Worm (Caenorhabditis elegans): Measurements from ENCODE around the gene nstp-2.
"Not testable (repeated sequence)": the region's sequence is repeated elsewhere in the genome, so short reads cannot be mapped to it uniquely, and the experiment has no call there.

nstp-2 gene

ce11 chrIV:6606587-6606986 is 599 bp upstream of the nstp-2 start:
- TF ChIP-seq T22C8.4 (GFP tag; IDR thresholded peaks at IDR 0.05): no peak
- TF ChIP-seq cog-1 (tag; optimal IDR thresholded peaks at IDR 0.05): no peak
- TF ChIP-seq med-1 (GFP tag; optimal IDR thresholded peaks at IDR 0.05; ENCODE audit: insufficient read depth): no peak
- TF ChIP-seq flt-1 (GFP tag; IDR thresholded peaks at IDR 0.05): no peak
- TF ChIP-seq ztf-29 (GFP tag; IDR thresholded peaks at IDR 0.05): no peak
- no peak for TF ChIP-seq ztf-23 (GFP tag; IDR thresholded peaks at IDR 0.05)

DNA sequence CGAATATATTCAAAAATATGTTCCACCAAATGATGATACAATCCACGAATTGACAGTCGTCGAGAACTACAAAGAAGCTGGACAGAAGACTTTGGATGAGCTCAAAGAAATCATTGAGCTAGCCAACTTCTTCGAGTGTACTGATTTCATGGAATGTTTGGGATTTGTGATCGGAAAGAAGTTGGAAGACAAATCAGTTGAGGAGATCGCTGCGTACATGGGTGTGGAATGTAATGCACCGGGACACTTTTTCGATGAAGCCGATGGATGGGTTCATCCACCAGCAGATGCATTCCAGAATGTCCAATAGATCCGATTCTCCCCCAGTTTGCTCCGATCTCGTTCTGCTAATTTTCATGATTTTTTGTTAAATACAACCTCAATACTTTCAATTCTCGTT is 2.4 kb downstream of the nstp-2 start:
- TF ChIP-seq T22C8.4 (GFP tag; IDR thresholded peaks at IDR 0.05): no peak
- TF ChIP-seq tab-1 (GFP tag; IDR thresholded peaks at IDR 0.05): no peak
- TF ChIP-seq klf-2 (GFP tag; conservative IDR thresholded peaks at IDR 0.05): no peak
- no peak for TF ChIP-seq ztf-23 (GFP tag; IDR thresholded peaks at IDR 0.05)
- TF ChIP-seq ztf-29 (GFP tag; IDR thresholded peaks at IDR 0.05): no peak
- no peak for TF ChIP-seq flt-1 (GFP tag; IDR thresholded peaks at IDR 0.05)
- no peak for TF ChIP-seq ref-1 (GFP tag; conservative IDR thresholded peaks at IDR 0.05)
- TF ChIP-seq cog-1 (tag; optimal IDR thresholded peaks at IDR 0.05): no peak
- TF ChIP-seq med-1 (GFP tag; optimal IDR thresholded peaks at IDR 0.05; ENCODE audit: insufficient read depth): no peak

- no peak for TF ChIP-seq klf-2 (GFP tag; conservative IDR thresholded peaks at IDR 0.05)
- no peak for TF ChIP-seq med-1 (GFP tag; optimal IDR thresholded peaks at IDR 0.05; ENCODE audit: insufficient read depth)
- no peak for TF ChIP-seq cog-1 (tag; optimal IDR thresholded peaks at IDR 0.05)
- TF ChIP-seq ztf-23 (GFP tag; IDR thresholded peaks at IDR 0.05): no peak
- no peak for TF ChIP-seq T22C8.4 (GFP tag; IDR thresholded peaks at IDR 0.05)
- TF ChIP-seq tab-1 (GFP tag; IDR thresholded peaks at IDR 0.05): no peak
- TF ChIP-seq ref-1 (GFP tag; conservative IDR thresholded peaks at IDR 0.05): no peak
- no peak for TF ChIP-seq ztf-29 (GFP tag; IDR thresholded peaks at IDR 0.05)
- TF ChIP-seq flt-1 (GFP tag; IDR thresholded peaks at IDR 0.05): no peak
Measured at ce11 chrIV:6602376-6602775, 3.6 kb downstream of the nstp-2 start, which contains the start of gene F15B10.3. F15B10.3 (plus strand) TSS chrIV:6602676.

ce11 chrIV:6601213-6601724 is 4.7 kb downstream of the nstp-2 start, which contains the start of gene sup-36:
sup-36 (plus strand) TSS chrIV:6601674.
- TF ChIP-seq T22C8.4 (GFP tag; IDR thresholded peaks at IDR 0.05): peak; percentile 49
- no peak for TF ChIP-seq tab-1 (GFP tag; IDR thresholded peaks at IDR 0.05)

DNA sequence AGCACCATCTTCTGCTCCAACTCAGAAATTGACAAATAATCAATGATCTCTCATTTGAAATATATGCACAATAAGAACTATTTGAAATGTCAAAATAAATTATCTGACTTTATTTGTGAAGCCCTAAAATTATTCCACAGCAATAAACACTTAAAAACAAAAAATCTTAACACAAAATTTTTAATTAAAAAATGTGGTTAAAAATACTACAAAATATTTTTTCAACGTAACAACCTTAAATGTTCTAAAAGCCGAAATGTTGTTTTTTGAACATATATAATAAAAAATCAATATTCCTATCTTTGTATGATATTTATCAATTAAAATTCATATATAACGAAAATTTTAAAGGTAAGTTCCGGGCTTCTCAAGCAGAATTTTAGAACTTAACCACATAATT is 6.5 kb downstream of the nstp-2 start, which contains the start of gene F38A5.8:
F38A5.8 (plus strand) TSS at position 301 of the 400 bp plus-strand sequence.
- TF ChIP-seq med-1 (GFP tag; optimal IDR thresholded peaks at IDR 0.05; ENCODE audit: insufficient read depth): no peak

- TF ChIP-seq T22C8.4 (GFP tag; IDR thresholded peaks at IDR 0.05); cog-1 (tag; optimal IDR thresholded peaks at IDR 0.05); flt-1 (GFP tag; IDR thresholded peaks at IDR 0.05): not testable (repeated sequence)
Measured at ce11 chrIV:6598740-6599139, 7.2 kb downstream of the nstp-2 start, which contains the start of gene nspb-5. nspb-5 (plus strand) TSS chrIV:6599040.

ce11 chrIV:6597918-6598317 is 8.1 kb downstream of the nstp-2 start, which contains the start of gene nspb-4:
nspb-4 (plus strand) TSS chrIV:6598218.
- not testable (repeated sequence) for TF ChIP-seq tab-1, ztf-29, flt-1 (GFP tag; IDR thresholded peaks at IDR 0.05)

- TF ChIP-seq flt-1 (GFP tag; IDR thresholded peaks at IDR 0.05) (no peak), klf-2 (GFP tag; conservative IDR thresholded peaks at IDR 0.05) (no peak), ztf-29 (GFP tag; IDR thresholded peaks at IDR 0.05) (no peak), tab-1 (GFP tag; IDR thresholded peaks at IDR 0.05) (no peak), ref-1 (GFP tag; conservative IDR thresholded peaks at IDR 0.05) (no peak), T22C8.4 (GFP tag; IDR thresholded peaks at IDR 0.05) (no peak), cog-1 (tag; optimal IDR thresholded peaks at IDR 0.05) (no peak)
Measured at ce11 chrIV:6597298-6597697, 8.7 kb downstream of the nstp-2 start, which contains the start of gene F38A5.6. F38A5.6 (minus strand) TSS chrIV:6597398.

- TF ChIP-seq ztf-23 (GFP tag; IDR thresholded peaks at IDR 0.05) (no peak), tab-1 (GFP tag; IDR thresholded peaks at IDR 0.05) (no peak), cog-1 (tag; optimal IDR thresholded peaks at IDR 0.05) (no peak), ref-1 (GFP tag; conservative IDR thresholded peaks at IDR 0.05) (no peak), ztf-29 (GFP tag; IDR thresholded peaks at IDR 0.05) (no peak), T22C8.4 (GFP tag; IDR thresholded peaks at IDR 0.05) (no peak), klf-2 (GFP tag; conservative IDR thresholded peaks at IDR 0.05) (no peak), med-1 (GFP tag; optimal IDR thresholded peaks at IDR 0.05; ENCODE audit: insufficient read depth) (no peak), flt-1 (GFP tag; IDR thresholded peaks at IDR 0.05) (no peak)
Measured at ce11 chrIV:6595912-6596311, 10.1 kb downstream of the nstp-2 start, which contains the start of gene F38A5.22. F38A5.22 (minus strand) TSS chrIV:6595940.

ce11 chrIV:6594871-6595270 is 11.1 kb downstream of the nstp-2 start, which contains the start of gene nspb-3:
nspb-3 (minus strand) TSS chrIV:6594971.
- TF ChIP-seq T22C8.4 (GFP tag; IDR thresholded peaks at IDR 0.05); med-1 (GFP tag; optimal IDR thresholded peaks at IDR 0.05; ENCODE audit: insufficient read depth); ref-1 (GFP tag; conservative IDR thresholded peaks at IDR 0.05): not testable (repeated sequence)
